Worm (Caenorhabditis elegans): ENCODE results near the gene T28A8.8.

Gene T28A8.8

DNA sequence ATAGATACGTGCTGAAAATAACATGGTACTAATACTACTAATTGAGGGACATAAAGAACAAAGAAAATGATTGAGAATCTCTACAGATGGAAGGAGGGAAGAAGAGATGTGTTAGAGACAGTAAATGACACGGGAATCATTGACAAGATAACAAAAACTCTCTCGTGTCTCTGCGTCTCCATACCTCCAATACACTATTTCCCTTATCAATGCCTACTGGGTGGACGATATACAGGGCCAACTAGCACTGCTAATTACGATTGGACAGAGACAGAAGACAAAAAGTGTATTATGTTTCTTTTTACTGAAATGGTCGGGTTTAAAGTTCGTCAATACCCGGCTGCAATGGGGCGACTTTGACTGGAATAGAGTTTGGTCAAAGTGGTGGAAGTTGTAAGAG is 42.0 kb downstream of the T28A8.8 start (continued):
- TF ChIP-seq T26A8.4 (GFP tag; IDR thresholded peaks at IDR 0.05) (no peak), mxl-3 (GFP tag; optimal IDR thresholded peaks at IDR 0.05) (peak; percentile 68), mes-2 (tag; optimal IDR thresholded peaks at IDR 0.05; ENCODE audit: poor library complexity, severe bottlenecking) (peak; percentile 65), php-3 (GFP tag; IDR thresholded peaks at IDR 0.05) (peak; percentile 40; the same call in 1 of the 2 replicates), T20F7.1 (GFP tag; optimal IDR thresholded peaks at IDR 0.05) (peak; percentile 9), dmd-9 (GFP tag; IDR thresholded peaks at IDR 0.05) (no peak), unc-39 (tag; optimal IDR thresholded peaks at IDR 0.05) (no peak), Y48G9A.11 (GFP tag; IDR thresholded peaks at IDR 0.05) (no peak), hlh-30 (tag; optimal IDR thresholded peaks at IDR 0.05; ENCODE audit: insufficient read depth) (peak; percentile 16), ceh-62 (tag; optimal IDR thresholded peaks at IDR 0.05) (no peak), cey-2 (tag; optimal IDR thresholded peaks at IDR 0.05; ENCODE audit: borderline replicate concordance, insufficient read depth) (peak; percentile 15), F10B5.3 (tag; optimal IDR thresholded peaks at IDR 0.05) (no peak), spr-3 (GFP tag; optimal IDR thresholded peaks at IDR 0.05) (peak; percentile 36), F37D6.2 (tag; optimal IDR thresholded peaks at IDR 0.05) (no peak), ces-1 (GFP tag; optimal IDR thresholded peaks at IDR 0.05) (no peak)

DNA sequence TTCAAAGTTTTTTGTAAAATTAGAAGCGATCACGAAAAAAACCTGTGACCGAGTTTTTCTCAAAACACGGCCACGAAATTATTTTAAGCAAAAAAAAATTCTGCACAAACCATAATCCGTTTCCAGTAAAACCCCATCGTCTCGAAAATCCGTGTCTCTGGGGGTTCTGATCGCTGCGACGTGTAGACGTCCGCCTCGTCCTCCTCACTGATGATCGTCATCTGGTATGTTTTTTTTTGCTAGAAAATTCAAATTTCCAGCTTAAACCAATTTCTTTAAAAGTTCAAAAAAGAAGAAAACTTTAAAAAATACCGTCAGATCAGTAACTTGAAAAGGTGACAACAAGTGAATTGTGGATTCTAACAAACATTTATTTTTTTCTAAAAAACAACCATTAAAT is 43.9 kb downstream of the T28A8.8 start, which contains the start of gene Y76A2B.4:
TSS of gene Y76A2B.4 (minus strand) at position 241 of the 400 bp plus-strand sequence.
- TF ChIP-seq mep-1 (tag; optimal IDR thresholded peaks at IDR 0.05) (peak; percentile 22), cey-2 (tag; optimal IDR thresholded peaks at IDR 0.05; ENCODE audit: borderline replicate concordance, insufficient read depth) (no peak), T26A8.4 (GFP tag; IDR thresholded peaks at IDR 0.05) (peak; percentile 25; the same call in 1 of the 2 replicates), tra-1 (GFP tag; IDR thresholded peaks at IDR 0.05) (no peak), daf-16 (GFP tag; optimal IDR thresholded peaks at IDR 0.05) (no peak), daf-16 (tag; optimal IDR thresholded peaks at IDR 0.05) (peak; percentile 17), hmg-1.1 (GFP tag; IDR thresholded peaks at IDR 0.05) (0 out of 2 replicates have a peak, but pooled peaks have one; percentile 14), T20F7.1 (GFP tag; optimal IDR thresholded peaks at IDR 0.05) (peak; percentile 22), lin-1 (GFP tag; IDR thresholded peaks at IDR 0.05) (peak; percentile 11; the same call in 1 of the 2 replicates), hlh-11 (tag; optimal IDR thresholded peaks at IDR 0.05) (peak; percentile 31), skn-1 (tag; optimal IDR thresholded peaks at IDR 0.05) (no peak), lim-7 (GFP tag; IDR thresholded peaks at IDR 0.05) (0 out of 2 replicates have a peak, but pooled peaks have one; percentile 24), zfp-3 (GFP tag; conservative IDR thresholded peaks at IDR 0.05) (0 out of 2 replicates have a peak, but pooled peaks have one; percentile 43), ceh-20 (GFP tag; IDR thresholded peaks at IDR 0.05) (0 out of 2 replicates have a peak, but pooled peaks have one; percentile 26)

DNA sequence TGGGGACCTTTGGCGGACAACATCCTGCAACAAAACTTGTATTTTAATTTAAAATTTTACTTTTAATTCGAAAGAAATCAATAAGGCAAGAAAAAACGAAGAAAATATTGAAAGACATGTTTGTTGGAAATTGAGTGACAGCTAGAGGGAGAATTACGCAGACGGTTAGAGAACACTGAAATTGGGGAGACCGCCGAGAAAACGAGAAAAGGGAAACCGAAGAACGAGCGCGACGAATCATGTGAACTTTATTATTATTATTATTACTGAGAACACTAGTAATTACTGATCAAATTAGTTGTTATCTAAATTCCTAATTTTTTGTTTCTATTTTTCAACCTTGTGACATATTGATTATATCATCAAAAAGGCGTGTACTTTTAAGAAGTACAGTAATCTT is 46.4 kb downstream of the T28A8.8 start, which contains the start of gene mmad-1:
TSS of gene mmad-1 (minus strand) at position 24 of the 400 bp plus-strand sequence.
- peak; percentile 54 for TF ChIP-seq hmg-1.1 (GFP tag; IDR thresholded peaks at IDR 0.05)
- TF ChIP-seq php-3 (GFP tag; IDR thresholded peaks at IDR 0.05), result peak; percentile 63; the same call in 1 of the 2 replicates
- 0 out of 2 replicates have a peak, but pooled peaks have one; percentile 17 for TF ChIP-seq ceh-20 (GFP tag; IDR thresholded peaks at IDR 0.05)
- no peak for TF ChIP-seq nhr-77 (tag; optimal IDR thresholded peaks at IDR 0.05)
- peak; percentile 35 for TF ChIP-seq rbr-2 (tag; optimal IDR thresholded peaks at IDR 0.05)
- TF ChIP-seq ctbp-1 (GFP tag; IDR thresholded peaks at IDR 0.05), result 0 out of 2 replicates have a peak, but pooled peaks have one; percentile 55
- no peak for TF ChIP-seq skn-1 (tag; optimal IDR thresholded peaks at IDR 0.05)
- peak; percentile 44; the same call in 1 of the 2 replicates for TF ChIP-seq mdt-29 (GFP tag; IDR thresholded peaks at IDR 0.05)
- TF ChIP-seq ztf-7 (tag; optimal IDR thresholded peaks at IDR 0.05), result peak; percentile 3
- TF ChIP-seq nhr-28 (tag; optimal IDR thresholded peaks at IDR 0.05), result peak; percentile 58
- TF ChIP-seq mxl-3 (GFP tag; optimal IDR thresholded peaks at IDR 0.05), result peak; percentile 6
- TF ChIP-seq hif-1 (tag; optimal IDR thresholded peaks at IDR 0.05), result peak in 1 of 2 experiments; percentile 76
- peak; percentile 84 for TF ChIP-seq hlh-30 (tag; optimal IDR thresholded peaks at IDR 0.05; ENCODE audit: insufficient read depth)
- TF ChIP-seq zfp-3 (GFP tag; conservative IDR thresholded peaks at IDR 0.05), result 0 out of 2 replicates have a peak, but pooled peaks have one; percentile 35
- TF ChIP-seq nhr-11 (tag; optimal IDR thresholded peaks at IDR 0.05), result peak; percentile 36
- TF ChIP-seq lsy-2 (tag; optimal IDR thresholded peaks at IDR 0.05), result peak; percentile 19 to 64
- 0 out of 2 replicates have a peak, but pooled peaks have one; percentile 16 for TF ChIP-seq arid-1 (GFP tag; conservative IDR thresholded peaks at IDR 0.05)
- no peak for TF ChIP-seq spr-3 (GFP tag; optimal IDR thresholded peaks at IDR 0.05)
- peak; percentile 31 for TF ChIP-seq ama-1 (optimal IDR thresholded peaks at IDR 0.05)
- peak; percentile 59 for TF ChIP-seq nhr-6 (tag; optimal IDR thresholded peaks at IDR 0.05)
- peak; percentile 44 for TF ChIP-seq nhr-102 (tag; optimal IDR thresholded peaks at IDR 0.05)
- TF ChIP-seq dmd-8 (GFP tag; IDR thresholded peaks at IDR 0.05), result no peak
- peak in 1 of 2 experiments; percentile 16 for TF ChIP-seq daf-16 (GFP tag; optimal IDR thresholded peaks at IDR 0.05)
- peak; percentile 87 for TF ChIP-seq daf-16 (tag; optimal IDR thresholded peaks at IDR 0.05)
- TF ChIP-seq unc-62 (GFP tag; optimal IDR thresholded peaks at IDR 0.05 in 1 of 2), result peak in 1 of 2 experiments; percentile 46
- no peak for TF ChIP-seq unc-62 (tag; optimal IDR thresholded peaks at IDR 0.05)
- peak in 1 of 2 experiments; percentile 62 for TF ChIP-seq mdl-1 (tag; optimal IDR thresholded peaks at IDR 0.05)
- TF ChIP-seq mes-2 (tag; optimal IDR thresholded peaks at IDR 0.05; ENCODE audit: poor library complexity, severe bottlenecking), result peak; percentile 43
- TF ChIP-seq dmd-6 (GFP tag; IDR thresholded peaks at IDR 0.05), result peak; percentile 78
